Worm (Caenorhabditis elegans) whole organism, late embryonic: ENCODE results near the gene Y2H9A.4.
A peak's percentile ranks its signal among the peaks of the same experiment; 100 is the strongest.

ENCODE experiments used
- F13H6.1 ChIP-seq: sonication (generic microtip); optimal IDR thresholded peaks from 2 replicates; lab custom pipeline; 2016; ENCODE audit warnings: missing genetic modification characterization, missing compliant biosample characterization
- K02D7.2 ChIP-seq: sonication (generic microtip); optimal IDR thresholded peaks from 2 replicates; lab custom pipeline; 2017; ENCODE audit warnings: mild to moderate bottlenecking, missing genetic modification characterization, missing compliant biosample characterization
- T23F11.4 ChIP-seq: fragments of 200-800 bp; sonication (Bioruptor generic); optimal IDR thresholded peaks from 2 replicates; lab custom pipeline; 2018; ENCODE audit warnings: mild to moderate bottlenecking, missing genetic modification characterization, missing compliant biosample characterization
- Y22D7AL.16 ChIP-seq: sonication (generic microtip); optimal IDR thresholded peaks from 2 replicates; lab custom pipeline; 2016; ENCODE audit warnings: missing genetic modification characterization, missing compliant biosample characterization
- ama-1 ChIP-seq: fragments of 150-350 bp; optimal IDR thresholded peaks from 2 replicates; lab custom pipeline; 2014
- ceh-19 ChIP-seq: fragments of 200-800 bp; sonication (Bioruptor generic); optimal IDR thresholded peaks from 2 replicates; lab custom pipeline; 2018; ENCODE audit warnings: mild to moderate bottlenecking, missing genetic modification characterization, missing compliant biosample characterization
- ceh-2 ChIP-seq: sonication (generic microtip); optimal IDR thresholded peaks from 2 replicates; lab custom pipeline; 2016; ENCODE audit warnings: missing genotype, missing genetic modification characterization, missing compliant biosample characterization
- ceh-30 ChIP-seq: fragments of 150-350 bp; optimal IDR thresholded peaks from 2 replicates; lab custom pipeline; 2014; ENCODE audit warnings: missing biosample characterization, missing genetic modification characterization
- ceh-31 ChIP-seq: sonication (generic microtip); optimal IDR thresholded peaks from 2 replicates; lab custom pipeline; 2016; ENCODE audit warnings: missing genetic modification characterization, missing compliant biosample characterization
- ceh-45 ChIP-seq: fragments of 200-800 bp; sonication (Bioruptor generic); IDR thresholded peaks from 2 replicates; pipeline ENCODE4 v1.3.6; 2022; ENCODE audit warnings: missing genetic modification reagents, missing genetic modification characterization, missing compliant biosample characterization
- ceh-48 ChIP-seq: sonication (generic microtip); optimal IDR thresholded peaks from 2 replicates; lab custom pipeline; 2016; ENCODE audit warnings: missing genetic modification characterization, inconsistent platforms, missing compliant biosample characterization
- ceh-9 ChIP-seq: sonication (generic microtip); optimal IDR thresholded peaks from 2 replicates; lab custom pipeline; 2016; ENCODE audit warnings: mild to moderate bottlenecking, missing genetic modification characterization, inconsistent platforms, missing compliant biosample characterization
- che-1 ChIP-seq: sonication (generic microtip); optimal IDR thresholded peaks from 2 replicates; lab custom pipeline; 2016; ENCODE audit warnings: mild to moderate bottlenecking, missing genetic modification characterization, missing compliant biosample characterization
- dmd-4 ChIP-seq: sonication (generic microtip); optimal IDR thresholded peaks from 2 replicates; lab custom pipeline; 2016; ENCODE audit warnings: borderline replicate concordance, missing genetic modification characterization, missing compliant biosample characterization
- elt-2 ChIP-seq: sonication (generic microtip); optimal IDR thresholded peaks from 2 replicates; lab custom pipeline; 2016; ENCODE audit warnings: missing genetic modification reagents, missing genetic modification characterization, missing compliant biosample characterization
- elt-4 ChIP-seq: sonication (generic microtip); optimal IDR thresholded peaks from 2 replicates; lab custom pipeline; 2016; ENCODE audit warnings: missing genetic modification characterization, missing compliant biosample characterization
- ets-4 ChIP-seq: sonication (generic microtip); optimal IDR thresholded peaks from 2 replicates; lab custom pipeline; 2016; ENCODE audit warnings: missing genetic modification characterization, missing compliant biosample characterization
- fkh-6 ChIP-seq: sonication (generic microtip); optimal IDR thresholded peaks from 2 replicates; lab custom pipeline; 2016; ENCODE audit warnings: missing genetic modification characterization, missing compliant biosample characterization
- hlh-13 ChIP-seq: fragments of 200-800 bp; sonication (Bioruptor generic); optimal IDR thresholded peaks from 2 replicates; lab custom pipeline; 2018; ENCODE audit warnings: mild to moderate bottlenecking, missing genetic modification characterization, missing compliant biosample characterization
- hlh-8 ChIP-seq: sonication (generic microtip); optimal IDR thresholded peaks from 2 replicates; lab custom pipeline; 2016; ENCODE audit warnings: missing genotype, missing genetic modification characterization, missing compliant biosample characterization
- madf-2 ChIP-seq: sonication (generic microtip); optimal IDR thresholded peaks from 2 replicates; lab custom pipeline; 2017; ENCODE audit warnings: missing genetic modification characterization, missing compliant biosample characterization
- mec-3 ChIP-seq: sonication (generic microtip); optimal IDR thresholded peaks from 2 replicates; lab custom pipeline; 2016; ENCODE audit warnings: borderline replicate concordance, missing genetic modification characterization, missing compliant biosample characterization
- nfya-1 ChIP-seq: sonication (generic microtip); optimal IDR thresholded peaks from 2 replicates; lab custom pipeline; 2017; ENCODE audit warnings: missing genetic modification characterization, mild to moderate bottlenecking, missing compliant biosample characterization, antibody characterized with exemption, moderate library complexity
- nhr-11 ChIP-seq: fragments of 150-350 bp; optimal IDR thresholded peaks from 2 replicates; lab custom pipeline; 2014; ENCODE audit warnings: missing biosample characterization, missing genetic modification characterization
- nhr-232 ChIP-seq: sonication (generic microtip); optimal IDR thresholded peaks from 2 replicates; lab custom pipeline; 2016; ENCODE audit warnings: missing genetic modification characterization, missing compliant biosample characterization
- npax-4 ChIP-seq: sonication (generic microtip); optimal IDR thresholded peaks from 2 replicates; lab custom pipeline; 2016; ENCODE audit warnings: missing genetic modification characterization, missing compliant biosample characterization
- pag-3 ChIP-seq: sonication (generic microtip); optimal IDR thresholded peaks from 2 replicates; lab custom pipeline; 2016; ENCODE audit warnings: missing compliant biosample characterization, missing genetic modification characterization, borderline replicate concordance
- pat-9 ChIP-seq: fragments of 200-800 bp; sonication (Bioruptor generic); optimal IDR thresholded peaks from 2 replicates; lab custom pipeline; 2018; ENCODE audit warnings: mild to moderate bottlenecking, missing genetic modification characterization, moderate library complexity, missing compliant biosample characterization
- pax-1 ChIP-seq: fragments of 150-350 bp; optimal IDR thresholded peaks from 2 replicates; lab custom pipeline; 2014; ENCODE audit warnings: missing biosample characterization, missing genetic modification characterization
- pha-4 ChIP-seq: fragments of 150-350 bp; optimal IDR thresholded peaks from 2 replicates; lab custom pipeline; 2018; ENCODE audit warnings: missing biosample characterization, missing genetic modification reagents, missing genetic modification characterization
- pqm-1 ChIP-seq: sonication (generic microtip); optimal IDR thresholded peaks from 2 replicates; lab custom pipeline; 2016; ENCODE audit warnings: missing genetic modification characterization, missing compliant biosample characterization
- ref-2 ChIP-seq: sonication (generic microtip); optimal IDR thresholded peaks from 2 replicates; lab custom pipeline; 2016; ENCODE audit warnings: missing genetic modification characterization, missing compliant biosample characterization
- sdc-2 ChIP-seq: sonication (generic microtip); optimal IDR thresholded peaks from 2 replicates; lab custom pipeline; 2016; ENCODE audit warnings: missing genotype, missing genetic modification characterization, missing compliant biosample characterization
- sox-4 ChIP-seq: sonication (generic microtip); optimal IDR thresholded peaks from 2 replicates; lab custom pipeline; 2017; ENCODE audit warnings: mild to moderate bottlenecking, missing genetic modification characterization, inconsistent platforms, missing compliant biosample characterization
- syd-9 ChIP-seq: sonication (generic microtip); optimal IDR thresholded peaks from 2 replicates; lab custom pipeline; 2016; ENCODE audit warnings: mild to moderate bottlenecking, missing genetic modification characterization, moderate library complexity, missing compliant biosample characterization
- ttx-3 ChIP-seq: sonication (generic microtip); optimal IDR thresholded peaks from 2 replicates; lab custom pipeline; 2016; ENCODE audit warnings: missing genetic modification reagents, missing genetic modification characterization, missing compliant biosample characterization
- unc-55 ChIP-seq: sonication (generic microtip); optimal IDR thresholded peaks from 2 replicates; lab custom pipeline; 2017; ENCODE audit warnings: missing biosample characterization, missing genetic modification reagents, missing genetic modification characterization
- unc-86 ChIP-seq: sonication (generic microtip); optimal IDR thresholded peaks from 2 replicates; lab custom pipeline; 2016; ENCODE audit warnings: missing genetic modification characterization, missing compliant biosample characterization
- ztf-16 ChIP-seq: sonication (generic microtip); optimal IDR thresholded peaks from 2 replicates; lab custom pipeline; 2017; ENCODE audit warnings: missing genetic modification characterization, missing compliant biosample characterization

Y2H9A.4 gene

DNA sequence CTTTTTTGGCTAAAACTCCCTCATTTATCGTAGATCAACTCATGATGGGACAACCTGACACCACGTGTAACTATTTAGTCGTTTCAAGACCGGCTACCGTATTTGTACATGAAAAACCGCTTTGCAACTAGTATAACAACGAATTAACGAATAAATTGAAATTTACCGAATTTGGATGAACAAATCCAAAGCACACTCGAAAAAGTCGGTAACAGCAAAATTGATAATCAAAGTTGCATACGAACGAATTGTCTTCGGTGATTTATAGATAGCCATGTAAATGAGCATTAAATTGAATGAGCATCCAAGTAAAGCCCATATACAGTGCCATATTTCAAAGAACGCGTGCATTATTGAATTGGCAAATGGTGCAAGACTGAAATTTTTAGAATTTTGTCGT, 13.3 kb upstream of the Y2H9A.4 start, which contains the start of gene srd-17:
srd-17 (minus strand) TSS at position 351 of the 400 bp plus-strand sequence.
- TF ChIP-seq ceh-45 (GFP tag; lab: Robert Waterston, UW) (no peak), ceh-19 (GFP tag; lab: Kevin White, UChicago) (no peak), pha-4 (tag; lab: Kevin White, UChicago) (no peak), sox-4 (tag; lab: Kevin White, UChicago) (no peak), pqm-1 (tag; lab: Kevin White, UChicago) (no peak), madf-2 (no peak), unc-55 (no peak), pag-3 (tag; lab: Kevin White, UChicago) (no peak), F13H6.1 (tag; lab: Kevin White, UChicago) (no peak), fkh-6 (tag; lab: Kevin White, UChicago) (no peak), ets-4 (tag; lab: Kevin White, UChicago) (no peak), ref-2 (no peak), nhr-232 (tag; lab: Kevin White, UChicago) (no peak), unc-86 (tag; lab: Kevin White, UChicago) (no peak)

DNA sequence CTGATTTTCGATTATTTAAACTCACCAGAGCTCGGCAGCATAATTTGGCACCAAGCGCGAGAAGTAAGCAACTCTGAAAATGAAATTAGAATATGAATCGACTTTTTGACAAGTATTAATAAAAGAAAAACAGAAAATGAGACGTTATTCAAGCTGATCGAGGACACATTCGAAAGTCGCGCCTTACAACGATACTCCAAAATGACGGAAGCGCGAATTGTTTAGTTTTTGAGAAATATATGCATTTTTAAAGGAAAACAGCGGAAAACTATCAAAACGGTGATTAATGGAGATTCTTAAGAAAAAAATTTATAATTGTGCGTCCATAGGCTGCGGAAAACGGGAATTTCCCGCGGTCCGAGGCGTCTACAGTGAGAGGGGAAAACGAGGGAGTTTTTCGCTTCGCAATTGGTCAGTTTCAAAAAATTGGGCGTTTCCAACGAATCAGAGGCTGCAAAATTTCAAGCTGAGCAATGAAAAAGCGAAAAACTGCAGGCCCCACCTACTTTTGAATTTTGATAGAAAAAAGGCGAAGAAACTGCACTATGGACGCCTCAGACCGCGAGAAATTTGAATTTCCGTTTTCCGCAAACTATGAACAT, 8.1 kb upstream of the Y2H9A.4 start, which contains the start of gene mes-4:
mes-4 (minus strand) TSS at position 73 of the 602 bp plus-strand sequence.
- TF ChIP-seq nfya-1 (peak; percentile 85), mec-3 (no peak)
- TF ChIP-seq, all 69 proteins: peak for 1

DNA sequence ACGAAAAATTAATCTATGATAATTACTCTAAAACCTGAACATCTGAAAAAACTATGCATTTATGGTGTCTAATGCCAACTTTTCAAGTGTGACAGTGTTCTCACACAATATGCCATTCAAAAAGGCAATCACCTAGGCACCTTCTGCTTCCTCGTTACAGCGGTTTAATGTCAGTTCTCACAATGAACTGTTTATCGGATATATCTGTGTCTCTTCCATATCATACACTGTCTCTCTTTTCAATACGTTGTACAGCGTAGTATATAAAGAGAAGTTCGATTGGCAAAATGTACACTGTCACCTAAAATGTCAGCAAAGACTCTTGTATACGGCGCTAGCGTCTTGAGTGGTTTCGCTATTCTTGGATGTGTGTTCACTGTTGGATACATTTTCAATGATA, 4.0 kb upstream of the Y2H9A.4 start, which contains the start of gene col-162:
col-162 (plus strand) TSS at position 301 of the 400 bp plus-strand sequence.
- TF ChIP-seq unc-86 (tag; lab: Kevin White, UChicago) (no peak), nfya-1 (no peak), sdc-2 (tag; lab: Kevin White, UChicago) (no peak), ttx-3 (tag; lab: Kevin White, UChicago) (no peak), npax-4 (tag; lab: Kevin White, UChicago) (no peak), ceh-31 (tag; lab: Kevin White, UChicago) (no peak), elt-4 (tag; lab: Kevin White, UChicago) (no peak), hlh-8 (tag; lab: Kevin White, UChicago) (no peak), pat-9 (tag; lab: Kevin White, UChicago) (no peak), elt-2 (tag; lab: Kevin White, UChicago) (no peak), pax-1 (tag; lab: Kevin White, UChicago) (no peak), nhr-232 (tag; lab: Kevin White, UChicago) (no peak), ceh-48 (no peak), sox-4 (tag; lab: Kevin White, UChicago) (no peak)

DNA sequence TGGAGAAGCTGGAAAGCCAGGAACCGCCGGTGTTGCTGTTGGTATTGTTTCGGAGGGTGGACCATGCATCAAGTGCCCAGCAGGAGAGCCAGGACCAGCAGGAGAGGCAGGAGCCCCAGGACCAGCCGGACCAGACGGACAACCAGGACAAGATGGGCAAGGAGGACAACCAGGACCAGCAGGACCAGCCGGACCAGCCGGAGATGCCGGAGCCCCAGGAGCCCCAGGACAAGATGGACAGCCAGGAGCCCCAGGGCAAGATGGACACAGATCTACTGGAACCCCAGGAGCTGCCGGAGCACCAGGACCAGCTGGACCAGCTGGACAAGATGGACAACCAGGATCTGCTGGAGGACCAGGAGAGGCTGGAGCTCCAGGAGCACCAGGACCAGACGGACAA, 2.9 kb upstream of the Y2H9A.4 start:
- no peak for TF ChIP-seq dmd-4 (tag; lab: Kevin White, UChicago)
- TF ChIP-seq ets-4 (tag; lab: Kevin White, UChicago) = no peak
- no peak for TF ChIP-seq hlh-13 (GFP tag; lab: Kevin White, UChicago)
- no peak for TF ChIP-seq F13H6.1 (tag; lab: Kevin White, UChicago)
- no peak for TF ChIP-seq ceh-48
- TF ChIP-seq ceh-19 (GFP tag; lab: Kevin White, UChicago) = no peak
- TF ChIP-seq syd-9 = no peak
- no peak for TF ChIP-seq che-1
- TF ChIP-seq pqm-1 (tag; lab: Kevin White, UChicago) = no peak
- no peak for TF ChIP-seq nhr-11 (tag; lab: Kevin White, UChicago)
- TF ChIP-seq ceh-2 (tag; lab: Kevin White, UChicago) = no peak
- TF ChIP-seq ama-1 (lab: Kevin White, UChicago) = no peak
- no peak for TF ChIP-seq Y22D7AL.16 (tag; lab: Kevin White, UChicago)
- no peak for TF ChIP-seq T23F11.4 (GFP tag; lab: Kevin White, UChicago)
- no peak for TF ChIP-seq ztf-16
- no peak for TF ChIP-seq ceh-9 (tag; lab: Kevin White, UChicago)
- no peak for TF ChIP-seq sdc-2 (tag; lab: Kevin White, UChicago)
- no peak for TF ChIP-seq K02D7.2 (tag; lab: Kevin White, UChicago)
- no peak for TF ChIP-seq ceh-30 (tag; lab: Kevin White, UChicago)
- TF ChIP-seq hlh-8 (tag; lab: Kevin White, UChicago) = no peak
